Fruit fly (Drosophila melanogaster) whole organism, embryonic: ENCODE results near the gene CG17191.
A peak's percentile ranks its signal among the peaks of the same experiment; 100 is the strongest.

Experiments used
- Atf6 ChIP-seq: fragments of 200-800 bp; sonication (Bioruptor generic); IDR thresholded peaks from 2 replicates; pipeline ENCODE4 v1.3.6; 2022; ENCODE audit warnings: missing biosample characterization, missing genetic modification characterization
- CG10274 ChIP-seq: fragments of 200-800 bp; sonication (Bioruptor generic); optimal IDR thresholded peaks from 3 replicates; lab custom pipeline; 2017; ENCODE audit warnings: missing biosample characterization, mild to moderate bottlenecking, missing genetic modification characterization
- CG10979 ChIP-seq: fragments of 200-800 bp; sonication (Bioruptor generic); optimal IDR thresholded peaks from 2 replicates; lab custom pipeline; 2018; ENCODE audit warnings: missing biosample characterization, mild to moderate bottlenecking, missing genetic modification characterization, moderate library complexity
- CG12104 ChIP-seq: fragments of 200-800 bp; sonication (Bioruptor generic); optimal IDR thresholded peaks from 3 replicates; lab custom pipeline; 2016; ENCODE audit warnings: missing biosample characterization, missing genetic modification characterization
- CG12391 ChIP-seq: fragments of 200-800 bp; sonication (Bioruptor generic); optimal IDR thresholded peaks from 3 replicates; lab custom pipeline; 2018; ENCODE audit warnings: missing biosample characterization, mild to moderate bottlenecking, missing genetic modification characterization, moderate library complexity
- CG12769 ChIP-seq: fragments of 200-800 bp; sonication (Bioruptor generic); optimal IDR thresholded peaks from 2 replicates; lab custom pipeline; 2019; ENCODE audit warnings: missing biosample characterization, mild to moderate bottlenecking, missing genetic modification characterization, moderate library complexity
- CG1529 ChIP-seq: fragments of 200-800 bp; sonication (Bioruptor generic); optimal IDR thresholded peaks from 3 replicates; lab custom pipeline; 2018; ENCODE audit warnings: missing biosample characterization, missing genetic modification characterization
- CG1603 ChIP-seq: fragments of 200-800 bp; sonication (Bioruptor generic); optimal IDR thresholded peaks from 2 replicates; lab custom pipeline; 2019; ENCODE audit warnings: missing biosample characterization, mild to moderate bottlenecking, missing genetic modification characterization, moderate library complexity
- CG16779 ChIP-seq: fragments of 200-800 bp; sonication (Bioruptor generic); IDR thresholded peaks from 2 replicates; pipeline ENCODE4 v1.3.6; 2022; ENCODE audit warnings: missing biosample characterization, missing genetic modification characterization
- CG16863 ChIP-seq: fragments of 200-800 bp; sonication (Bioruptor generic); optimal IDR thresholded peaks from 3 replicates; lab custom pipeline; 2016; ENCODE audit warnings: missing biosample characterization, missing genetic modification characterization
- CG17359 ChIP-seq: fragments of 200-800 bp; sonication (Bioruptor generic); optimal IDR thresholded peaks from 3 replicates; lab custom pipeline; 2018; ENCODE audit warnings: missing biosample characterization, mild to moderate bottlenecking, missing genetic modification characterization, moderate library complexity
- CG17385 ChIP-seq: fragments of 200-800 bp; sonication (Bioruptor generic); optimal IDR thresholded peaks from 3 replicates; lab custom pipeline; 2018; ENCODE audit warnings: missing biosample characterization, mild to moderate bottlenecking, missing genetic modification characterization
- CG31224 ChIP-seq: fragments of 200-800 bp; sonication (Bioruptor generic); IDR thresholded peaks from 2 replicates; pipeline ENCODE4 v1.3.6; 2022; ENCODE audit warnings: missing biosample characterization, missing genetic modification characterization
- CG33557 ChIP-seq: fragments of 200-800 bp; sonication (Bioruptor generic); optimal IDR thresholded peaks from 2 replicates; lab custom pipeline; 2019; ENCODE audit warnings: missing biosample characterization, mild to moderate bottlenecking, missing genetic modification characterization, moderate library complexity
- CG3726 ChIP-seq: fragments of 200-800 bp; sonication (Bioruptor generic); IDR thresholded peaks from 3 replicates; pipeline ENCODE4, ENCODE4 v1.3.6; 2022; ENCODE audit warnings: missing biosample characterization, missing genetic modification characterization
- CG4404 ChIP-seq: fragments of 200-800 bp; sonication (Bioruptor generic); IDR thresholded peaks from 2 replicates; pipeline ENCODE4 v1.3.6; 2022; ENCODE audit warnings: missing biosample characterization, missing genetic modification characterization
- CG5180 ChIP-seq: fragments of 200-800 bp; sonication (Bioruptor generic); optimal IDR thresholded peaks from 3 replicates; lab custom pipeline; 2017; ENCODE audit warnings: missing biosample characterization, missing genetic modification characterization, mild to moderate bottlenecking, moderate library complexity, missing genetic modification reagents
- CG5245 ChIP-seq: fragments of 200-800 bp; sonication (Bioruptor generic); optimal IDR thresholded peaks from 3 replicates; lab custom pipeline; 2016; ENCODE audit warnings: missing biosample characterization, missing genetic modification characterization
- CG6689 ChIP-seq: fragments of 200-800 bp; sonication (Bioruptor generic); IDR thresholded peaks from 2 replicates; pipeline ENCODE4 v1.3.6; 2022; ENCODE audit warnings: missing biosample characterization, missing genetic modification characterization
- CG7357 ChIP-seq: fragments of 200-800 bp; sonication (Bioruptor generic); IDR thresholded peaks from 3 replicates; pipeline ENCODE4 v1.3.6; 2022; ENCODE audit warnings: missing biosample characterization, missing genetic modification characterization
- CG7372 ChIP-seq: fragments of 200-800 bp; sonication (Bioruptor generic); IDR thresholded peaks from 2 replicates; pipeline ENCODE4 v1.3.6; 2022; ENCODE audit warnings: missing biosample characterization, missing genetic modification characterization
- CG7963 ChIP-seq: fragments of 200-800 bp; sonication (Bioruptor generic); IDR thresholded peaks from 3 replicates; pipeline ENCODE4 v1.3.6; 2022; ENCODE audit warnings: missing biosample characterization, missing genetic modification characterization; ENCODE audit not compliant: partially characterized antibody
- CG7987 ChIP-seq: fragments of 200-800 bp; sonication (Bioruptor generic); optimal IDR thresholded peaks from 2 replicates; lab custom pipeline; 2018; ENCODE audit warnings: missing biosample characterization, mild to moderate bottlenecking, missing genetic modification characterization, moderate library complexity
- CG8765 ChIP-seq: fragments of 200-800 bp; sonication (Bioruptor generic); IDR thresholded peaks from 2 replicates; pipeline ENCODE4 v1.3.6; 2022; ENCODE audit warnings: missing biosample characterization, missing genetic modification characterization
- CG8924 ChIP-seq: fragments of 200-800 bp; optimal IDR thresholded peaks from 3 replicates; lab custom pipeline; 2019; ENCODE audit warnings: missing biosample characterization, mild to moderate bottlenecking, missing genetic modification characterization, moderate library complexity
- Fer3 ChIP-seq: fragments of 200-800 bp; sonication (Bioruptor generic); optimal IDR thresholded peaks from 2 replicates; lab custom pipeline; 2018; ENCODE audit warnings: missing biosample characterization, mild to moderate bottlenecking, missing genetic modification characterization, moderate library complexity
- Gsc ChIP-seq: fragments of 200-800 bp; sonication (Bioruptor generic); IDR thresholded peaks from 2 replicates; pipeline ENCODE4 v1.3.6; 2022; ENCODE audit warnings: missing biosample characterization, missing genetic modification characterization
- Jarid2 ChIP-seq: fragments of 200-800 bp; sonication (Bioruptor generic); optimal IDR thresholded peaks from 3 replicates; lab custom pipeline; 2017; ENCODE audit warnings: mild to moderate bottlenecking, missing biosample characterization, missing genetic modification reagents, missing genetic modification characterization
- NC2β ChIP-seq: fragments of 200-800 bp; sonication (Bioruptor generic); optimal IDR thresholded peaks from 2 replicates; lab custom pipeline; 2016; ENCODE audit warnings: missing biosample characterization, missing genetic modification characterization
- NK7.1 ChIP-seq: fragments of 200-800 bp; sonication (Bioruptor generic); optimal IDR thresholded peaks from 3 replicates; lab custom pipeline; 2016; ENCODE audit warnings: missing biosample characterization, missing genetic modification characterization
- NfI ChIP-seq: fragments of 200-800 bp; sonication (Bioruptor generic); optimal IDR thresholded peaks from 3 replicates; lab custom pipeline; 2018; ENCODE audit warnings: missing biosample characterization, mild to moderate bottlenecking, missing genetic modification characterization, moderate library complexity
- Optix ChIP-seq: fragments of 200-800 bp; sonication (Bioruptor generic); IDR thresholded peaks from 3 replicates; pipeline ENCODE4 v1.3.6; 2022; ENCODE audit warnings: missing biosample characterization, missing genetic modification characterization
- Six4 ChIP-seq: fragments of 200-800 bp; sonication (Bioruptor generic); optimal IDR thresholded peaks from 2 replicates; lab custom pipeline; 2016; ENCODE audit warnings: missing biosample characterization, missing genetic modification characterization
- Sox100B ChIP-seq: fragments of 200-800 bp; sonication (Bioruptor generic); optimal IDR thresholded peaks from 3 replicates; lab custom pipeline; 2018; ENCODE audit warnings: missing biosample characterization, mild to moderate bottlenecking, missing genetic modification characterization
- Taf1 ChIP-seq: fragments of 200-800 bp; sonication (Bioruptor generic); IDR thresholded peaks from 2 replicates; pipeline ENCODE4 v1.3.6; 2022; ENCODE audit warnings: missing biosample characterization, missing genetic modification characterization
- ara ChIP-seq: fragments of 200-800 bp; sonication (Bioruptor generic); IDR thresholded peaks from 2 replicates; pipeline ENCODE4 v1.3.6; 2022; ENCODE audit warnings: missing biosample characterization, missing genetic modification characterization
- ase ChIP-seq: fragments of 200-800 bp; sonication (Bioruptor generic); IDR thresholded peaks from 3 replicates; pipeline ENCODE4 v1.3.6; 2022; ENCODE audit warnings: missing biosample characterization, missing genetic modification characterization
- cad ChIP-seq: fragments of >200 bp; optimal IDR thresholded peaks from 2 replicates; lab custom pipeline; 2017; ENCODE audit warnings: missing biosample characterization, missing genetic modification characterization
- chif ChIP-seq, 2 experiments: fragments of 200-800 bp; sonication (Bioruptor generic); optimal IDR thresholded peaks; 3 replicates each; lab custom pipeline; 2016; ENCODE audit warnings: missing biosample characterization in 2 of 2, missing genetic modification characterization in 2 of 2
- chn ChIP-seq: fragments of 200-800 bp; sonication (Bioruptor generic); optimal IDR thresholded peaks from 2 replicates; lab custom pipeline; 2016; ENCODE audit warnings: missing biosample characterization, missing genetic modification characterization
- exex ChIP-seq: fragments of 200-800 bp; sonication (Bioruptor generic); optimal IDR thresholded peaks from 4 replicates; lab custom pipeline; 2018; ENCODE audit warnings: missing biosample characterization, mild to moderate bottlenecking, missing genetic modification characterization, moderate library complexity
- hb ChIP-seq: fragments of 200-800 bp; sonication (Bioruptor generic); IDR thresholded peaks from 3 replicates; pipeline ENCODE4 v1.3.6; 2022; ENCODE audit warnings: missing biosample characterization, missing genetic modification characterization; ENCODE audit not compliant: partially characterized antibody
- hth ChIP-seq: fragments of >200 bp; optimal IDR thresholded peaks from 2 replicates; lab custom pipeline; 2017; ENCODE audit warnings: inconsistent platforms
- lmd ChIP-seq: fragments of 200-800 bp; sonication (Bioruptor generic); IDR thresholded peaks from 2 replicates; pipeline ENCODE4 v1.3.6; 2022; ENCODE audit warnings: missing biosample characterization, missing genetic modification characterization
- lola ChIP-seq, 3 experiments: fragments of >200 bp in 2 of 3; fragments of 200-800 bp in 1 of 3; sonication (Bioruptor generic) in 1 of 3; optimal IDR thresholded peaks; 2 replicates each; lab custom pipeline; 2017 to 2019; ENCODE audit warnings: missing biosample characterization in 3 of 3, missing genetic modification characterization in 3 of 3, mild to moderate bottlenecking in 1 of 3, moderate library complexity in 1 of 3
- nmo ChIP-seq: fragments of 200-800 bp; sonication (Bioruptor generic); optimal IDR thresholded peaks from 2 replicates; lab custom pipeline; 2018; ENCODE audit warnings: missing biosample characterization, mild to moderate bottlenecking, missing genetic modification characterization, moderate library complexity
- pzg ChIP-seq: fragments of 200-800 bp; sonication (Bioruptor generic); optimal IDR thresholded peaks from 3 replicates; lab custom pipeline; 2018; ENCODE audit warnings: missing biosample characterization, mild to moderate bottlenecking, missing genetic modification characterization, moderate library complexity
- salm ChIP-seq: fragments of 200-800 bp; sonication (Bioruptor generic); optimal IDR thresholded peaks from 2 replicates; lab custom pipeline; 2018; ENCODE audit warnings: missing biosample characterization, mild to moderate bottlenecking, missing genetic modification characterization
- sc ChIP-seq, 3 experiments: fragments of >200 bp in 2 of 3; fragments of 200-800 bp in 1 of 3; sonication (Bioruptor generic) in 1 of 3; optimal IDR thresholded peaks; 2 replicates in 2 of 3; 3 replicates in 1 of 3; lab custom pipeline; 2017; ENCODE audit warnings: mild to moderate bottlenecking in 1 of 3, missing biosample characterization in 1 of 3, missing genetic modification characterization in 1 of 3, missing genetic modification reagents in 1 of 3
- sd ChIP-seq: fragments of 200-800 bp; sonication (Bioruptor generic); optimal IDR thresholded peaks from 3 replicates; lab custom pipeline; 2018; ENCODE audit warnings: missing biosample characterization, mild to moderate bottlenecking, missing genetic modification characterization, moderate library complexity
- tin ChIP-seq: fragments of 200-800 bp; sonication (Bioruptor generic); optimal IDR thresholded peaks from 3 replicates; lab custom pipeline; 2016; ENCODE audit warnings: missing biosample characterization, missing genetic modification characterization

The CG17191 gene

DNA sequence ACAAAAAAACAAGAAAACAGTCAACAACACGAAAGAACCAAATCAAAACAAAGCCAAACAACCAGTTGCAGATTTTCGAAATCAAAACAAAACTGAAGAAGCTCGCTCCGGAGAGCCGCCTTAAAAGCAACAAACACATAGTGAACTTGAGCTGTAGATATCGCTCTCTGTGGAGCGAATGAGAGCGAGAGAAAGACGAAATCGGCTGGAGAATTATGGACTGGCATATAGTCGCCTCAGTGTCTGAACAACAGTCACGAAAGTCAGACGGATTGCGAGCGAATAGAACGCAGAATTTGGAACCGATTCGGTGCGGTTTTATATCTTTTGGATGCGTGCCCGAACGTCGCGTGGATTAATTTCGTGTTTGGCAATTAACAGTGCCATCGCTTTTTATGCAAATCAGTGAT lies 39.3 kb downstream of the CG17191 start:
- TF ChIP-seq CG10274 (GFP tag; lab: Kevin White, UChicago): no peak
- peak; percentile 49 for TF ChIP-seq CG12769 (tag; lab: Kevin White, UChicago)
- no peak for TF ChIP-seq ara (GFP tag; lab: Robert Waterston, UW)
- no peak for TF ChIP-seq pzg (GFP tag; lab: Kevin White, UChicago)
- TF ChIP-seq CG6689 (GFP tag; lab: Robert Waterston, UW): no peak
- TF ChIP-seq CG17359: no peak
- TF ChIP-seq CG16779 (GFP tag; lab: Robert Waterston, UW): 0 out of 2 replicates have a peak, but pooled peaks have one; percentile 39
- no peak for TF ChIP-seq CG33557 (GFP tag; lab: Kevin White, UChicago)
- TF ChIP-seq CG5180: no peak
- TF ChIP-seq Atf6 (GFP tag; lab: Robert Waterston, UW): peak; percentile 48
- TF ChIP-seq CG1529 (GFP tag; lab: Kevin White, UChicago): no peak
- TF ChIP-seq CG8924 (tag; lab: Kevin White, UChicago): no peak
- TF ChIP-seq sd: peak; percentile 74
- TF ChIP-seq salm (tag; lab: Kevin White, UChicago): no peak
- no peak for TF ChIP-seq Six4
- TF ChIP-seq lmd (GFP tag; lab: Robert Waterston, UW): no peak
- no peak for TF ChIP-seq CG4404 (GFP tag; lab: Robert Waterston, UW)
- no peak for TF ChIP-seq CG1603
- no peak for TF ChIP-seq CG7372 (GFP tag; lab: Robert Waterston, UW)
- no peak for TF ChIP-seq CG7357
- 0 out of 2 replicates have a peak, but pooled peaks have one; percentile 17 for TF ChIP-seq Taf1
- TF ChIP-seq Fer3 (tag; lab: Kevin White, UChicago): no peak
- no peak for TF ChIP-seq CG10979 (tag; lab: Kevin White, UChicago)
- no peak for TF ChIP-seq exex (tag; lab: Kevin White, UChicago)
- no peak for TF ChIP-seq NfI (GFP tag; lab: Kevin White, UChicago)
- TF ChIP-seq CG16863 (GFP tag; lab: Kevin White, UChicago): no peak
- no peak for TF ChIP-seq ase (GFP tag; lab: Robert Waterston, UW)
- no peak for TF ChIP-seq cad (GFP tag; lab: Kevin White, UChicago)
- TF ChIP-seq CG7987 (GFP tag; lab: Kevin White, UChicago): peak; percentile 47
- TF ChIP-seq CG12104 (GFP tag; lab: Kevin White, UChicago): no peak
- no peak for TF ChIP-seq Gsc (GFP tag; lab: Robert Waterston, UW)
- no peak for TF ChIP-seq Sox100B (GFP tag; lab: Kevin White, UChicago)
- TF ChIP-seq Optix: no peak
- no peak for TF ChIP-seq CG5245 (GFP tag; lab: Kevin White, UChicago)
- TF ChIP-seq nmo (GFP tag; lab: Kevin White, UChicago): no peak
- TF ChIP-seq lola (GFP tag; optimal IDR thresholded peaks at IDR 0.05; lab: Kevin White, UChicago): no peak
- TF ChIP-seq CG31224 (GFP tag; lab: Robert Waterston, UW): no peak
- peak; percentile 88 for TF ChIP-seq Jarid2 (GFP tag; lab: Kevin White, UChicago)
- TF ChIP-seq CG3726 (GFP tag; lab: Robert Waterston, UW): no peak
- no peak for TF ChIP-seq hb (GFP tag; lab: Robert Waterston, UW)
- no peak for TF ChIP-seq tin (GFP tag; lab: Kevin White, UChicago)
- no peak for TF ChIP-seq CG12391 (tag; lab: Kevin White, UChicago)
- no peak for TF ChIP-seq CG7963 (GFP tag; lab: Robert Waterston, UW)
- no peak for TF ChIP-seq chif (GFP tag; optimal IDR thresholded peaks at IDR 0.05; lab: Kevin White, UChicago)
- no peak for TF ChIP-seq chn (GFP tag; lab: Kevin White, UChicago)
- no peak for TF ChIP-seq CG8765 (GFP tag; lab: Robert Waterston, UW)
- TF ChIP-seq CG17385 (GFP tag; lab: Kevin White, UChicago): peak; percentile 24
- TF ChIP-seq hth (lab: Kevin White, UChicago): no peak
- TF ChIP-seq sc (optimal IDR thresholded peaks at IDR 0.05; lab: Kevin White, UChicago): no peak
- no peak for TF ChIP-seq sc (GFP tag; optimal IDR thresholded peaks at IDR 0.05; lab: Kevin White, UChicago)
- no peak for TF ChIP-seq NC2β (GFP tag; lab: Kevin White, UChicago)
- TF ChIP-seq NK7.1 (GFP tag; lab: Kevin White, UChicago): no peak
